Fruit fly (Drosophila melanogaster): ENCODE data around the gene TfIIFalpha.

DNA sequence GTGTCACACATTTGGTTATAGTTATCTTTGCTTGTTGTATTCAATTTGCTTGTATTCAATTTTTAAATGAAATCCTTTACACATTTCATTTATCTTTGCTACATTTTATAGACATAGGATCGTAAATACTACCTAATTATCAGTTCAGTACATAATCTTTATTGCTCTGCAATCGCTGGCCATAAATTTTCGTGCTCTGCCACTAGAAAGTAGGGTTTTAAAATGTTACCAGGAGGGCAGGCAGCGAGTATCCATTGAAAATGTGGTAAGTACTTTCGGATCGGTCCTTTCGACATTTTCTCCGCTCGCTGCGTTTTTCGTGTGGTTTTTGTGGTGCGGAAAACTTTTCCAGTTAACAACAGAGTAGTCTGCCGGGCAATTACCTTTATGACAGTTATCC is 19.0 kb downstream of the TfIIFalpha start:
- TF ChIP-seq fru (optimal IDR thresholded peaks at IDR 0.05) (no peak), maf-S (GFP tag; optimal IDR thresholded peaks at IDR 0.05) (no peak), dmrt99B (tag; optimal IDR thresholded peaks at IDR 0.05) (no peak), dmrt11E (tag; optimal IDR thresholded peaks at IDR 0.05) (no peak), Deaf1 (tag; optimal IDR thresholded peaks at IDR 0.05) (no peak), nau (GFP tag; optimal IDR thresholded peaks at IDR 0.05) (no peak), br (optimal IDR thresholded peaks at IDR 0.05) (no peak), CG10654 (GFP tag; optimal IDR thresholded peaks at IDR 0.05) (no peak), CG8478 (optimal IDR thresholded peaks at IDR 0.05) (no peak), Camta (GFP tag; optimal IDR thresholded peaks at IDR 0.05) (no peak), Max (GFP tag; optimal IDR thresholded peaks at IDR 0.05) (no peak), Neu2 (GFP tag; optimal IDR thresholded peaks at IDR 0.05; ENCODE audit: borderline replicate concordance) (no peak)

All from whole organism, embryonic.